Worm (Caenorhabditis elegans): ENCODE results near the gene F21C10.5.
A peak's percentile ranks its signal among the peaks of the same experiment; 100 is the strongest.

The F21C10.5 gene

ce11 chrV:9175218-9175837, 49.9 kb downstream of the F21C10.5 start, which contains the start of gene spas-1 (continued):
- TF ChIP-seq nhr-25 (tag; optimal IDR thresholded peaks at IDR 0.05; ENCODE audit: borderline replicate concordance, insufficient read depth) (peak; percentile 52), hlh-30 (tag; optimal IDR thresholded peaks at IDR 0.05; ENCODE audit: insufficient read depth) (peak; percentile 73), egl-43 (GFP tag; IDR thresholded peaks at IDR 0.05) (no peak), cey-2 (tag; optimal IDR thresholded peaks at IDR 0.05; ENCODE audit: borderline replicate concordance, insufficient read depth) (no peak), madf-5 (GFP tag; IDR thresholded peaks at IDR 0.05) (no peak), tra-1 (GFP tag; IDR thresholded peaks at IDR 0.05) (no peak), nhr-77 (tag; optimal IDR thresholded peaks at IDR 0.05) (peak; percentile 92), zfp-2 (tag; optimal IDR thresholded peaks at IDR 0.05) (peak; percentile 37), lin-13 (GFP tag; optimal IDR thresholded peaks at IDR 0.05) (peak; percentile 76), lin-38 (GFP tag; IDR thresholded peaks at IDR 0.05) (no peak), F44E2.7 (GFP tag; IDR thresholded peaks at IDR 0.05) (no peak), ceh-32 (tag; optimal IDR thresholded peaks at IDR 0.05; ENCODE audit: poor library complexity) (no peak), hlh-11 (tag; optimal IDR thresholded peaks at IDR 0.05) (peak; percentile 80), mdl-1 (tag; optimal IDR thresholded peaks at IDR 0.05) (peak in 1 of 2 experiments; percentile 35), daf-8 (GFP tag; IDR thresholded peaks at IDR 0.05) (no peak), lin-15B (tag; optimal IDR thresholded peaks at IDR 0.05) (no peak), nhr-237 (tag; optimal IDR thresholded peaks at IDR 0.05) (no peak), ztf-11 (tag; optimal IDR thresholded peaks at IDR 0.05) (no peak), mxl-2 (GFP tag; conservative IDR thresholded peaks at IDR 0.05) (no peak), spr-3 (GFP tag; optimal IDR thresholded peaks at IDR 0.05) (no peak), T26A8.4 (GFP tag; IDR thresholded peaks at IDR 0.05) (peak; percentile 88), F10B5.3 (tag; optimal IDR thresholded peaks at IDR 0.05) (no peak), pqm-1 (tag; optimal IDR thresholded peaks at IDR 0.05) (peak; percentile 34), php-3 (GFP tag; IDR thresholded peaks at IDR 0.05) (no peak), F37D6.2 (tag; optimal IDR thresholded peaks at IDR 0.05) (peak; percentile 50), Y105C5A.15 (GFP tag; IDR thresholded peaks at IDR 0.05) (no peak), lir-3 (tag; optimal IDR thresholded peaks at IDR 0.05) (no peak), pha-4 (GFP tag; IDR thresholded peaks at IDR 0.05) (no peak), pha-4 (tag; optimal IDR thresholded peaks at IDR 0.05) (peak; percentile 54), zag-1 (tag; optimal IDR thresholded peaks at IDR 0.05) (no peak), nhr-48 (tag; optimal IDR thresholded peaks at IDR 0.05) (peak; percentile 74), ces-1 (GFP tag; optimal IDR thresholded peaks at IDR 0.05) (no peak), dmd-8 (GFP tag; IDR thresholded peaks at IDR 0.05) (no peak), Y75B8A.6 (GFP tag; IDR thresholded peaks at IDR 0.05) (no peak), unc-39 (tag; optimal IDR thresholded peaks at IDR 0.05) (no peak), ztf-7 (tag; optimal IDR thresholded peaks at IDR 0.05) (peak; percentile 47), dmd-9 (GFP tag; IDR thresholded peaks at IDR 0.05) (no peak), aha-1 (tag) (peak; percentile 85), lsy-2 (tag; optimal IDR thresholded peaks at IDR 0.05) (peak; percentile 69 to 93), gei-8 (GFP tag; optimal IDR thresholded peaks at IDR 0.05) (no peak), nhr-11 (tag; optimal IDR thresholded peaks at IDR 0.05) (peak; percentile 74), arid-1 (GFP tag; conservative IDR thresholded peaks at IDR 0.05) (no peak), unc-130 (GFP tag; optimal IDR thresholded peaks at IDR 0.05) (peak; percentile 45), daf-16 (GFP tag; optimal IDR thresholded peaks at IDR 0.05) (peak in 1 of 2 experiments; percentile 20), daf-16 (tag; optimal IDR thresholded peaks at IDR 0.05) (peak; percentile 27), daf-12 (tag; optimal IDR thresholded peaks at IDR 0.05) (no peak), nhr-76 (tag; optimal IDR thresholded peaks at IDR 0.05) (peak; percentile 11), Y48G9A.11 (GFP tag; IDR thresholded peaks at IDR 0.05) (no peak), zip-11 (GFP tag; IDR thresholded peaks at IDR 0.05) (no peak), T20F7.1 (GFP tag; optimal IDR thresholded peaks at IDR 0.05) (peak; percentile 87), nhr-10 (tag; optimal IDR thresholded peaks at IDR 0.05) (no peak), saeg-2 (GFP tag; IDR thresholded peaks at IDR 0.05) (no peak)

All from whole organism, L4 larva.